Worm (Caenorhabditis elegans): Measurements from ENCODE around the gene F18H3.1.

- TF ChIP-seq blmp-1 (tag; optimal IDR thresholded peaks at IDR 0.05) (no peak), nhr-28 (tag; optimal IDR thresholded peaks at IDR 0.05) (no peak), unc-39 (tag; optimal IDR thresholded peaks at IDR 0.05) (no peak), lin-13 (tag; optimal IDR thresholded peaks at IDR 0.05) (no peak), mab-5 (tag; optimal IDR thresholded peaks at IDR 0.05) (no peak)
Measured at ce11 chrX:13543350-13543749, 23.9 kb downstream of the F18H3.1 start.
